Worm (Caenorhabditis elegans) whole organism, mixed stage, embryonic: ENCODE measurements around the gene eif-2D.

Source experiments
- M03D4.4 ChIP-seq: sonication (generic microtip); optimal IDR thresholded peaks from 2 replicates; lab custom pipeline; 2017; ENCODE audit warnings: mild to moderate bottlenecking, missing genetic modification characterization, missing compliant biosample characterization
- bed-3 ChIP-seq: fragments of 200-800 bp; sonication (Bioruptor generic); optimal IDR thresholded peaks from 3 replicates; lab custom pipeline; 2018; ENCODE audit warnings: mild to moderate bottlenecking, missing genetic modification characterization, moderate library complexity, missing compliant biosample characterization
- blmp-1 ChIP-seq: fragments of 150-350 bp; optimal IDR thresholded peaks from 2 replicates; lab custom pipeline; 2014; ENCODE audit warnings: missing biosample characterization, missing genetic modification characterization
- ceh-39 ChIP-seq: fragments of 150-350 bp; optimal IDR thresholded peaks from 2 replicates; lab custom pipeline; 2014; ENCODE audit warnings: missing biosample characterization, missing genetic modification characterization
- ceh-43 ChIP-seq: fragments of 200-800 bp; sonication (Bioruptor generic); optimal IDR thresholded peaks from 2 replicates; lab custom pipeline; 2018; ENCODE audit warnings: mild to moderate bottlenecking, missing genetic modification characterization, moderate library complexity, missing compliant biosample characterization
- ceh-83 ChIP-seq: fragments of 200-800 bp; sonication (Bioruptor generic); optimal IDR thresholded peaks from 2 replicates; lab custom pipeline; 2018; ENCODE audit warnings: mild to moderate bottlenecking, missing genetic modification characterization, missing compliant biosample characterization
- ces-1 ChIP-seq: fragments of 150-350 bp; optimal IDR thresholded peaks from 2 replicates; lab custom pipeline; 2014; ENCODE audit warnings: missing biosample characterization, missing genetic modification reagents, missing genetic modification characterization
- cnd-1 ChIP-seq: fragments of 200-800 bp; sonication (Bioruptor generic); optimal IDR thresholded peaks from 2 replicates; lab custom pipeline; 2018; ENCODE audit warnings: mild to moderate bottlenecking, missing genetic modification characterization, missing compliant biosample characterization
- drap-1 ChIP-seq: fragments of 200-800 bp; sonication (Bioruptor generic); optimal IDR thresholded peaks from 3 replicates; lab custom pipeline; 2018; ENCODE audit warnings: mild to moderate bottlenecking, missing genetic modification characterization, missing compliant biosample characterization
- elt-1 ChIP-seq: sonication (generic microtip); optimal IDR thresholded peaks from 2 replicates; lab custom pipeline; 2017; ENCODE audit warnings: missing genetic modification characterization, mild to moderate bottlenecking, missing compliant biosample characterization, antibody characterized with exemption, moderate library complexity, borderline replicate concordance; ENCODE audit not compliant: insufficient read depth
- elt-3 ChIP-seq: fragments of 150-350 bp; optimal IDR thresholded peaks from 2 replicates; lab custom pipeline; 2014; ENCODE audit warnings: missing biosample characterization, missing genetic modification characterization
- flh-1 ChIP-seq: fragments of 200-800 bp; sonication (Bioruptor generic); optimal IDR thresholded peaks from 2 replicates; lab custom pipeline; 2018; ENCODE audit warnings: mild to moderate bottlenecking, missing genetic modification characterization, moderate library complexity, missing compliant biosample characterization
- ham-2 ChIP-seq: fragments of 200-800 bp; sonication (Bioruptor generic); optimal IDR thresholded peaks from 2 replicates; lab custom pipeline; 2018; ENCODE audit warnings: mild to moderate bottlenecking, missing genetic modification characterization, missing compliant biosample characterization
- lin-13 ChIP-seq: fragments of 150-350 bp; optimal IDR thresholded peaks from 2 replicates; lab custom pipeline; 2014; ENCODE audit warnings: missing biosample characterization, missing genetic modification characterization
- lin-32 ChIP-seq: fragments of 200-800 bp; sonication (Bioruptor generic); optimal IDR thresholded peaks from 2 replicates; lab custom pipeline; 2018; ENCODE audit warnings: mild to moderate bottlenecking, missing genetic modification characterization, missing compliant biosample characterization
- mab-5 ChIP-seq: fragments of 150-350 bp; optimal IDR thresholded peaks from 2 replicates; lab custom pipeline; 2014; ENCODE audit warnings: missing biosample characterization, missing genetic modification characterization
- mep-1 ChIP-seq: fragments of 150-350 bp; optimal IDR thresholded peaks from 2 replicates; lab custom pipeline; 2017; ENCODE audit warnings: missing biosample characterization, missing genetic modification reagents, missing genetic modification characterization, inconsistent platforms
- mls-2 ChIP-seq: sonication (generic microtip); optimal IDR thresholded peaks from 2 replicates; lab custom pipeline; 2016; ENCODE audit warnings: mild to moderate bottlenecking, missing genetic modification characterization, moderate library complexity, missing compliant biosample characterization
- nhr-12 ChIP-seq: fragments of 150-350 bp; optimal IDR thresholded peaks from 2 replicates; lab custom pipeline; 2014; ENCODE audit warnings: missing biosample characterization, missing genetic modification characterization
- nhr-2 ChIP-seq: fragments of 150-350 bp; optimal IDR thresholded peaks from 2 replicates; lab custom pipeline; 2014; ENCODE audit warnings: missing biosample characterization, missing genetic modification characterization
- nhr-28 ChIP-seq: fragments of 150-350 bp; optimal IDR thresholded peaks from 2 replicates; lab custom pipeline; 2014; ENCODE audit warnings: missing biosample characterization, missing genetic modification characterization
- nhr-76 ChIP-seq: sonication (generic microtip); optimal IDR thresholded peaks from 2 replicates; lab custom pipeline; 2017; ENCODE audit warnings: missing biosample characterization, missing genetic modification characterization
- pha-4 ChIP-seq: fragments of 150-350 bp; optimal IDR thresholded peaks from 2 replicates; lab custom pipeline; 2018; ENCODE audit warnings: missing biosample characterization, missing genetic modification reagents, missing genetic modification characterization
- sem-2 ChIP-seq: fragments of 200-800 bp; sonication (Bioruptor generic); optimal IDR thresholded peaks from 2 replicates; lab custom pipeline; 2018; ENCODE audit warnings: mild to moderate bottlenecking, missing genetic modification characterization, missing compliant biosample characterization
- snpc-4 ChIP-seq: fragments of 150-350 bp; optimal IDR thresholded peaks from 2 replicates; lab custom pipeline; 2014; ENCODE audit warnings: missing biosample characterization, missing genetic modification characterization
- sptf-1 ChIP-seq: sonication (generic microtip); optimal IDR thresholded peaks from 2 replicates; lab custom pipeline; 2017; ENCODE audit warnings: mild to moderate bottlenecking, missing genetic modification characterization, moderate library complexity, missing compliant biosample characterization
- tbx-8 ChIP-seq: fragments of 200-800 bp; sonication (Bioruptor generic); optimal IDR thresholded peaks from 2 replicates; lab custom pipeline; 2018; ENCODE audit warnings: mild to moderate bottlenecking, missing genetic modification characterization, moderate library complexity, missing compliant biosample characterization
- unc-120 ChIP-seq: sonication (generic microtip); optimal IDR thresholded peaks from 2 replicates; lab custom pipeline; 2017; ENCODE audit warnings: missing genetic modification characterization, missing compliant biosample characterization; ENCODE audit not compliant: poor library complexity, severe bottlenecking
- unc-62 ChIP-seq: fragments of 150-350 bp; optimal IDR thresholded peaks from 2 replicates; lab custom pipeline; 2014; ENCODE audit warnings: missing biosample characterization, missing genetic modification reagents, missing genetic modification characterization
- zip-8 ChIP-seq: fragments of 150-350 bp; optimal IDR thresholded peaks from 2 replicates; lab custom pipeline; 2014; ENCODE audit warnings: missing biosample characterization, missing genetic modification characterization
- ztf-11 ChIP-seq: fragments of 150-350 bp; optimal IDR thresholded peaks from 2 replicates; lab custom pipeline; 2014; ENCODE audit warnings: missing biosample characterization, missing genetic modification characterization

The eif-2D gene

DNA sequence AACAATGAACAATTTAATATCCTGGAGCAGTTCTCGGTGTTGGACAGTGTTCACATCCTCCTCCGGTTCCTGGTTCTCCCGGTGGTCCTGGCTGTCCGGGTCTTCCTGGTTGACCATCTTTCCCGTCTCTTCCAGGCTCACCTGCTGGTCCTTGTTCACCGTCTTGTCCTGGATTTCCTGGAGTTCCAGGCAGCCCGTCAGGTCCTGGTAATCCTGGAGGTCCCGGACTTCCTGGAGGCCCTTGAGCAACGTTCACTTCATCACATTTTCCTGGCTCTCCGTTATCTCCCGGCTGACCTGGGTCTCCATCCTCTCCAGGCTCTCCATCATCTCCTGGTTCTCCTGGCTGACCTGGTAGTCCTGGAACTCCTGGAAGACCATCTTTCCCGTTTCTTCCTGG is 40.1 kb upstream of the eif-2D start:
- TF ChIP-seq unc-120 (no peak), tbx-8 (GFP tag; lab: Kevin White, UChicago) (no peak), ceh-83 (GFP tag; lab: Kevin White, UChicago) (no peak), mep-1 (no peak), nhr-2 (tag; lab: Kevin White, UChicago) (no peak), nhr-12 (no peak), elt-3 (tag; lab: Kevin White, UChicago) (no peak), ham-2 (GFP tag; lab: Kevin White, UChicago) (no peak), bed-3 (GFP tag; lab: Kevin White, UChicago) (no peak), mab-5 (tag; lab: Kevin White, UChicago) (no peak), unc-62 (GFP tag; lab: Kevin White, UChicago) (no peak), blmp-1 (tag; lab: Kevin White, UChicago) (no peak), lin-32 (GFP tag; lab: Kevin White, UChicago) (no peak), zip-8 (tag; lab: Kevin White, UChicago) (no peak), ceh-39 (tag; lab: Kevin White, UChicago) (no peak), snpc-4 (tag; lab: Kevin White, UChicago) (no peak), M03D4.4 (tag; lab: Kevin White, UChicago) (no peak)

DNA sequence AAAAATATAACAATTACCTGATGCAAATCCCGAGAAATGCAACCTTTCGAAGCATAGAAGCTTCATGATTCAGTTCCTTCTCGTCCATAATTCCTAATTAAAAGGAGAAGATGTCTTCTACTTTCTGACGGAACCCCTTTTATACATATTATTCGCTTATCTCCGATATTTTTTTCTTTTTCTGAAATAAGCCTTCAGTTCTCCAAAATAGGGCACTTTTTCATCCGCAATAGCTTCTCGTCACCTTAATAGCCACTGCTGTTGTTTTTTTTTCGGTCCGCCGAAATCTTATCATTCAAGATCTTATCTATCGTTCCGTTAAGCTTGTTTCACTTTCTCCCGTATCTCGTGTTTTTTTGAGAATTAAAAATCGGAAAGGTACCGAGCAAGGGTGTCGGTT is 39.2 kb upstream of the eif-2D start, which contains the start of gene bli-2:
Gene bli-2 (minus strand): TSS at position 101 of the 400 bp plus-strand sequence.
- no peak for TF ChIP-seq ceh-43 (GFP tag; lab: Kevin White, UChicago)
- no peak for TF ChIP-seq mls-2 (tag; lab: Kevin White, UChicago)
- TF ChIP-seq M03D4.4 (tag; lab: Kevin White, UChicago) = no peak
- no peak for TF ChIP-seq cnd-1 (tag; lab: Kevin White, UChicago)
- TF ChIP-seq blmp-1 (tag; lab: Kevin White, UChicago) = no peak
- TF ChIP-seq ham-2 (GFP tag; lab: Kevin White, UChicago) = no peak
- no peak for TF ChIP-seq ceh-83 (GFP tag; lab: Kevin White, UChicago)
- TF ChIP-seq ces-1 (GFP tag; lab: Kevin White, UChicago) = no peak
- TF ChIP-seq mab-5 (tag; lab: Kevin White, UChicago) = no peak
- no peak for TF ChIP-seq pha-4
- no peak for TF ChIP-seq flh-1 (GFP tag; lab: Kevin White, UChicago)
- no peak for TF ChIP-seq elt-1 (tag; lab: Kevin White, UChicago)
- TF ChIP-seq tbx-8 (GFP tag; lab: Kevin White, UChicago) = no peak
- no peak for TF ChIP-seq sptf-1 (tag; lab: Kevin White, UChicago)
- TF ChIP-seq lin-13 (tag; lab: Kevin White, UChicago) = no peak
- no peak for TF ChIP-seq zip-8 (tag; lab: Kevin White, UChicago)
- no peak for TF ChIP-seq sem-2 (GFP tag; lab: Kevin White, UChicago)
- no peak for TF ChIP-seq drap-1
- TF ChIP-seq nhr-28 (tag; lab: Kevin White, UChicago) = no peak
- no peak for TF ChIP-seq ceh-39 (tag; lab: Kevin White, UChicago)
- TF ChIP-seq, all 35 proteins: peak for 0

DNA sequence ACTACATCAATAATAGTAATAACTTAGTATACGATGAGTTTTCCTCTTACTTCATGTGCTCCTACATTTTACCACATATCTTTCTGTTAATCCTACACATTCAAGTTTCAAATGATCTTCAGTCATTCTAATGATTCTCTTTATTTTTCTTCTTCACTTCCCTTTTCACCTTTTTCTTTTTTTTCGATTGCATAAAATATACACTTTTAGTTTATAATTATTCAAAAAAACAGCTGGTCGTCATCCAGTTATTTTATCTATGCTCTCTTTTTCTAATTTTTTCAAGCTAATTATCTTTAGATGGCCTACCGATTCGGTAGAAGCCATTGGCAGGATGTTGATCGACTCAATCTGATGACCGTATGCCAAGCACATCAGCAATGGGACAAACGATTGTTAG is 37.3 kb upstream of the eif-2D start, which contains the start of gene F59E12.1:
Gene F59E12.1 (plus strand): TSS at position 301 of the 400 bp plus-strand sequence.
- TF ChIP-seq pha-4 = no peak
- no peak for TF ChIP-seq unc-120
- TF ChIP-seq ztf-11 (tag; lab: Kevin White, UChicago) = no peak
- TF ChIP-seq nhr-12 = no peak
- TF ChIP-seq mab-5 (tag; lab: Kevin White, UChicago) = no peak
- no peak for TF ChIP-seq lin-13 (tag; lab: Kevin White, UChicago)
- no peak for TF ChIP-seq zip-8 (tag; lab: Kevin White, UChicago)
- TF ChIP-seq M03D4.4 (tag; lab: Kevin White, UChicago) = no peak
- no peak for TF ChIP-seq bed-3 (GFP tag; lab: Kevin White, UChicago)
- no peak for TF ChIP-seq sem-2 (GFP tag; lab: Kevin White, UChicago)
- no peak for TF ChIP-seq mls-2 (tag; lab: Kevin White, UChicago)
- no peak for TF ChIP-seq tbx-8 (GFP tag; lab: Kevin White, UChicago)
- TF ChIP-seq ceh-43 (GFP tag; lab: Kevin White, UChicago) = no peak
- TF ChIP-seq nhr-76 (tag; lab: Kevin White, UChicago) = no peak
- TF ChIP-seq ceh-83 (GFP tag; lab: Kevin White, UChicago) = no peak
- no peak for TF ChIP-seq cnd-1 (tag; lab: Kevin White, UChicago)
- no peak for TF ChIP-seq nhr-2 (tag; lab: Kevin White, UChicago)
- no peak for TF ChIP-seq mep-1

DNA sequence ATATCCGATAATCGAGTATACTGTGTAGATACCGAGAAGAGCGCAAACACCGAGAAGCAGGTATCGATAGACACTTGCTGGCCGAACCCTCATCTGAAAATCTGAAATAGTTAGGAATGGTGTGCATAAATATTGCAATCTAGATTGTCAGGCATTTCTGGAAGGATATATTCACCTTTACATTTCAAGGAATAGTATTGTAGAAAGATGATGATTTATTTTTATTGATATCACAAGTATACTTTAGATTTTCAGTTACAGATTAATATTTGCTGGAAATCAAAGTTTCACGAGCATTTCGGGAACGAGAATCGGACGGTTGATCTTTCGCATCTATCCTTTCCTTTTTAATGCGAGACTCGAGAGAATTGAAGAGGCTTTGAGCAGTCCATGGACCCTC is 31.8 kb upstream of the eif-2D start, which contains the start of gene fut-3:
Gene fut-3 (minus strand): TSS at position 101 of the 400 bp plus-strand sequence.
- no peak for TF ChIP-seq cnd-1 (tag; lab: Kevin White, UChicago)
- no peak for TF ChIP-seq nhr-76 (tag; lab: Kevin White, UChicago)
- TF ChIP-seq drap-1 = no peak
- TF ChIP-seq snpc-4 (tag; lab: Kevin White, UChicago) = no peak
- TF ChIP-seq blmp-1 (tag; lab: Kevin White, UChicago) = no peak
- no peak for TF ChIP-seq tbx-8 (GFP tag; lab: Kevin White, UChicago)
- no peak for TF ChIP-seq pha-4
- no peak for TF ChIP-seq lin-13 (tag; lab: Kevin White, UChicago)
- no peak for TF ChIP-seq mep-1
- no peak for TF ChIP-seq ceh-43 (GFP tag; lab: Kevin White, UChicago)
- TF ChIP-seq M03D4.4 (tag; lab: Kevin White, UChicago) = no peak
- no peak for TF ChIP-seq sem-2 (GFP tag; lab: Kevin White, UChicago)
